Worm (Caenorhabditis elegans) whole organism, late embryonic: ENCODE measurements around the gene mrpl-11.

Source experiments
- C38D4.7 ChIP-seq: fragments of 200-800 bp; sonication (Bioruptor generic); optimal IDR thresholded peaks from 2 replicates; lab custom pipeline; 2018; ENCODE audit warnings: mild to moderate bottlenecking, missing genetic modification characterization, moderate library complexity, missing compliant biosample characterization
- F13H6.1 ChIP-seq: sonication (generic microtip); optimal IDR thresholded peaks from 2 replicates; lab custom pipeline; 2016; ENCODE audit warnings: missing genetic modification characterization, missing compliant biosample characterization
- K09A11.1 ChIP-seq: sonication (generic microtip); optimal IDR thresholded peaks from 2 replicates; lab custom pipeline; 2017; ENCODE audit warnings: antibody characterized with exemption, mild to moderate bottlenecking, missing genetic modification characterization, missing compliant biosample characterization; ENCODE audit not compliant: insufficient read depth
- T23F11.4 ChIP-seq: fragments of 200-800 bp; sonication (Bioruptor generic); optimal IDR thresholded peaks from 2 replicates; lab custom pipeline; 2018; ENCODE audit warnings: mild to moderate bottlenecking, missing genetic modification characterization, missing compliant biosample characterization
- Y22D7AL.16 ChIP-seq: sonication (generic microtip); optimal IDR thresholded peaks from 2 replicates; lab custom pipeline; 2016; ENCODE audit warnings: missing genetic modification characterization, missing compliant biosample characterization
- ahr-1 ChIP-seq: sonication (generic microtip); optimal IDR thresholded peaks from 2 replicates; lab custom pipeline; 2016; ENCODE audit warnings: missing genetic modification characterization, missing compliant biosample characterization
- ama-1 ChIP-seq: fragments of 150-350 bp; optimal IDR thresholded peaks from 2 replicates; lab custom pipeline; 2014
- ceh-14 ChIP-seq: sonication (generic microtip); optimal IDR thresholded peaks from 2 replicates; lab custom pipeline; 2016; ENCODE audit warnings: missing genotype, missing genetic modification characterization, missing compliant biosample characterization
- ceh-22 ChIP-seq: sonication (generic microtip); optimal IDR thresholded peaks from 2 replicates; lab custom pipeline; 2017; ENCODE audit warnings: missing biosample characterization, missing genetic modification characterization
- ceh-30 ChIP-seq: fragments of 150-350 bp; optimal IDR thresholded peaks from 2 replicates; lab custom pipeline; 2014; ENCODE audit warnings: missing biosample characterization, missing genetic modification characterization
- ceh-45 ChIP-seq: fragments of 200-800 bp; sonication (Bioruptor generic); IDR thresholded peaks from 2 replicates; pipeline ENCODE4 v1.3.6; 2022; ENCODE audit warnings: missing genetic modification reagents, missing genetic modification characterization, missing compliant biosample characterization
- ceh-48 ChIP-seq: sonication (generic microtip); optimal IDR thresholded peaks from 2 replicates; lab custom pipeline; 2016; ENCODE audit warnings: missing genetic modification characterization, inconsistent platforms, missing compliant biosample characterization
- che-1 ChIP-seq: sonication (generic microtip); optimal IDR thresholded peaks from 2 replicates; lab custom pipeline; 2016; ENCODE audit warnings: mild to moderate bottlenecking, missing genetic modification characterization, missing compliant biosample characterization
- dmd-4 ChIP-seq: sonication (generic microtip); optimal IDR thresholded peaks from 2 replicates; lab custom pipeline; 2016; ENCODE audit warnings: borderline replicate concordance, missing genetic modification characterization, missing compliant biosample characterization
- dve-1 ChIP-seq: sonication (generic microtip); optimal IDR thresholded peaks from 2 replicates; lab custom pipeline; 2017; ENCODE audit warnings: antibody characterized with exemption, mild to moderate bottlenecking, missing genetic modification characterization, missing compliant biosample characterization
- ets-4 ChIP-seq: sonication (generic microtip); optimal IDR thresholded peaks from 2 replicates; lab custom pipeline; 2016; ENCODE audit warnings: missing genetic modification characterization, missing compliant biosample characterization
- fkh-10 ChIP-seq: fragments of 150-350 bp; optimal IDR thresholded peaks from 2 replicates; lab custom pipeline; 2014; ENCODE audit warnings: missing biosample characterization, missing genetic modification reagents, missing genetic modification characterization
- gmeb-2 ChIP-seq: sonication (generic microtip); optimal IDR thresholded peaks from 2 replicates; lab custom pipeline; 2016; ENCODE audit warnings: missing genetic modification characterization, inconsistent platforms, missing compliant biosample characterization
- madf-2 ChIP-seq: sonication (generic microtip); optimal IDR thresholded peaks from 2 replicates; lab custom pipeline; 2017; ENCODE audit warnings: missing genetic modification characterization, missing compliant biosample characterization
- nhr-232 ChIP-seq: sonication (generic microtip); optimal IDR thresholded peaks from 2 replicates; lab custom pipeline; 2016; ENCODE audit warnings: missing genetic modification characterization, missing compliant biosample characterization
- npax-4 ChIP-seq: sonication (generic microtip); optimal IDR thresholded peaks from 2 replicates; lab custom pipeline; 2016; ENCODE audit warnings: missing genetic modification characterization, missing compliant biosample characterization
- pat-9 ChIP-seq: fragments of 200-800 bp; sonication (Bioruptor generic); optimal IDR thresholded peaks from 2 replicates; lab custom pipeline; 2018; ENCODE audit warnings: mild to moderate bottlenecking, missing genetic modification characterization, moderate library complexity, missing compliant biosample characterization
- pax-1 ChIP-seq: fragments of 150-350 bp; optimal IDR thresholded peaks from 2 replicates; lab custom pipeline; 2014; ENCODE audit warnings: missing biosample characterization, missing genetic modification characterization
- pqm-1 ChIP-seq: sonication (generic microtip); optimal IDR thresholded peaks from 2 replicates; lab custom pipeline; 2016; ENCODE audit warnings: missing genetic modification characterization, missing compliant biosample characterization
- ref-2 ChIP-seq: sonication (generic microtip); optimal IDR thresholded peaks from 2 replicates; lab custom pipeline; 2016; ENCODE audit warnings: missing genetic modification characterization, missing compliant biosample characterization
- rnt-1 ChIP-seq: sonication (generic microtip); optimal IDR thresholded peaks from 2 replicates; lab custom pipeline; 2016; ENCODE audit warnings: missing genetic modification characterization, missing compliant biosample characterization
- sdc-2 ChIP-seq: sonication (generic microtip); optimal IDR thresholded peaks from 2 replicates; lab custom pipeline; 2016; ENCODE audit warnings: missing genotype, missing genetic modification characterization, missing compliant biosample characterization
- sox-2 ChIP-seq: fragments of 200-800 bp; sonication (Bioruptor generic); IDR thresholded peaks from 2 replicates; pipeline ENCODE4 v1.3.6; 2022; ENCODE audit warnings: missing genetic modification reagents, missing genetic modification characterization, missing compliant biosample characterization
- sox-4 ChIP-seq: sonication (generic microtip); optimal IDR thresholded peaks from 2 replicates; lab custom pipeline; 2017; ENCODE audit warnings: mild to moderate bottlenecking, missing genetic modification characterization, inconsistent platforms, missing compliant biosample characterization
- syd-9 ChIP-seq: sonication (generic microtip); optimal IDR thresholded peaks from 2 replicates; lab custom pipeline; 2016; ENCODE audit warnings: mild to moderate bottlenecking, missing genetic modification characterization, moderate library complexity, missing compliant biosample characterization
- unc-42 ChIP-seq: sonication (generic microtip); optimal IDR thresholded peaks from 2 replicates; lab custom pipeline; 2016; ENCODE audit warnings: missing genotype, missing genetic modification characterization, missing compliant biosample characterization
- unc-86 ChIP-seq: sonication (generic microtip); optimal IDR thresholded peaks from 2 replicates; lab custom pipeline; 2016; ENCODE audit warnings: missing genetic modification characterization, missing compliant biosample characterization
- zip-5 ChIP-seq: sonication (generic microtip); optimal IDR thresholded peaks from 2 replicates; lab custom pipeline; 2016; ENCODE audit warnings: missing genetic modification characterization, missing compliant biosample characterization

mrpl-11 gene

ce11 chrIII:8719769-8720252, 2.4 kb downstream of the mrpl-11 start, which contains the start of gene hipr-1:
Gene hipr-1, plus strand, starts transcription at chrIII:8720202.
- TF ChIP-seq T23F11.4 (GFP tag; lab: Kevin White, UChicago) (no peak), gmeb-2 (tag; lab: Kevin White, UChicago) (no peak), Y22D7AL.16 (tag; lab: Kevin White, UChicago) (no peak), F13H6.1 (tag; lab: Kevin White, UChicago) (no peak), ets-4 (tag; lab: Kevin White, UChicago) (no peak), ceh-30 (tag; lab: Kevin White, UChicago) (no peak), ceh-45 (no peak), syd-9 (tag; lab: Kevin White, UChicago) (no peak)

ce11 chrIII:8725224-8725623, 7.8 kb downstream of the mrpl-11 start:
- TF ChIP-seq sox-4 (no peak), ref-2 (tag; lab: Kevin White, UChicago) (no peak), madf-2 (tag; lab: Kevin White, UChicago) (no peak), dmd-4 (tag; lab: Kevin White, UChicago) (no peak), ets-4 (tag; lab: Kevin White, UChicago) (no peak), rnt-1 (tag; lab: Kevin White, UChicago) (no peak), sox-2 (no peak)

ce11 chrIII:8726019-8726894, 8.8 kb downstream of the mrpl-11 start:
- TF ChIP-seq pat-9 (tag; lab: Kevin White, UChicago) (no peak), ceh-14 (no peak), ceh-22 (tag; lab: Kevin White, UChicago) (no peak), pqm-1 (tag; lab: Kevin White, UChicago) (no peak), fkh-10 (GFP tag; lab: Kevin White, UChicago) (no peak), madf-2 (tag; lab: Kevin White, UChicago) (no peak), ama-1 (no peak), zip-5 (tag; lab: Kevin White, UChicago) (no peak), unc-42 (no peak), gmeb-2 (tag; lab: Kevin White, UChicago) (no peak), F13H6.1 (tag; lab: Kevin White, UChicago) (no peak), ets-4 (tag; lab: Kevin White, UChicago) (no peak), sdc-2 (no peak), Y22D7AL.16 (tag; lab: Kevin White, UChicago) (no peak)

ce11 chrIII:8731310-8731709, 13.9 kb downstream of the mrpl-11 start, which contains the start of gene ZK370.4:
Gene ZK370.4, minus strand, starts transcription at chrIII:8731410.
- TF ChIP-seq F13H6.1 (tag; lab: Kevin White, UChicago): no peak
- no peak for TF ChIP-seq K09A11.1 (tag; lab: Kevin White, UChicago)
- TF ChIP-seq ceh-14: no peak
- no peak for TF ChIP-seq nhr-232 (tag; lab: Kevin White, UChicago)
- TF ChIP-seq unc-86 (tag; lab: Kevin White, UChicago): no peak
- TF ChIP-seq pat-9 (tag; lab: Kevin White, UChicago): no peak
- TF ChIP-seq npax-4 (tag; lab: Kevin White, UChicago): no peak
- TF ChIP-seq ceh-48 (tag; lab: Kevin White, UChicago): no peak
- no peak for TF ChIP-seq ref-2 (tag; lab: Kevin White, UChicago)
- TF ChIP-seq dve-1 (tag; lab: Kevin White, UChicago): no peak
- no peak for TF ChIP-seq ceh-22 (tag; lab: Kevin White, UChicago)
- TF ChIP-seq che-1 (tag; lab: Kevin White, UChicago): no peak
- no peak for TF ChIP-seq C38D4.7 (GFP tag; lab: Kevin White, UChicago)

- TF ChIP-seq ahr-1 (tag; lab: Kevin White, UChicago) (no peak), pax-1 (tag; lab: Kevin White, UChicago) (no peak), che-1 (tag; lab: Kevin White, UChicago) (no peak), K09A11.1 (tag; lab: Kevin White, UChicago) (no peak)
These were observed 14.5 kb downstream of the mrpl-11 start for ce11 chrIII:8731973-8732372.
